Worm (Caenorhabditis elegans): ENCODE data around the gene C02B10.3.

DNA sequence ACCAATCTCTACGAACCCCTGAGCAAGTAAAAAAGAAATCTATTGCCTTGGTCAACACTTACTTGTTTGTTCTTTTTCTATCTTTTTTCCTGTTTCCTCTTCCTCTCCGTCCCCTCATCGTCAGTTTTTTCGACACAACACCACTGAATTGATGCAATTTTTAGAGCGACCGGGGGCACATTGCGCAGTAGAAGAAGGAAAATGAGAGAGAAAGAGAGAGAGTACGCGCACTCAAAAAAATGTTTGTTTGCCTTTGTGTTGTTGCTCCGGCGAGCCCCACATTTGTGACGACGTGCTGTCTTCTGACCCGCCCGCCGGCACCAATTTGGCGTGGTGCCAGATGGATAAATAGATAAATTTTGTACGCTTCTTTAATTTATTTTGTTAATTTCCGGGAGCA is 2.9 kb downstream of the C02B10.3 start:
- TF ChIP-seq unc-39 (tag; optimal IDR thresholded peaks at IDR 0.05), result no peak
- TF ChIP-seq elt-1 (tag; optimal IDR thresholded peaks at IDR 0.05), result no peak
